Worm (Caenorhabditis elegans) whole organism, L1 larva: ENCODE data around the gene trr-1.

Source experiments
- C04F5.9 ChIP-seq: sonication (generic microtip); optimal IDR thresholded peaks from 2 replicates; lab custom pipeline; 2016; ENCODE audit warnings: missing genetic modification characterization, missing compliant biosample characterization
- C16A3.4 ChIP-seq: fragments of 150-350 bp; optimal IDR thresholded peaks from 2 replicates; lab custom pipeline; 2014; ENCODE audit warnings: missing biosample characterization, missing genetic modification characterization
- C34B4.2 ChIP-seq: sonication (generic microtip); optimal IDR thresholded peaks from 2 replicates; lab custom pipeline; 2017; ENCODE audit warnings: mild to moderate bottlenecking, missing genetic modification characterization, missing compliant biosample characterization
- alr-1 ChIP-seq: fragments of 200-800 bp; sonication (Bioruptor generic); optimal IDR thresholded peaks from 2 replicates; lab custom pipeline; 2018; ENCODE audit warnings: borderline replicate concordance, mild to moderate bottlenecking, missing genetic modification characterization, missing compliant biosample characterization
- blmp-1 ChIP-seq: fragments of 150-350 bp; optimal IDR thresholded peaks from 2 replicates; lab custom pipeline; 2014; ENCODE audit warnings: missing biosample characterization, missing genetic modification characterization
- ceh-8 ChIP-seq: fragments of 200-800 bp; sonication (Bioruptor generic); optimal IDR thresholded peaks from 2 replicates; lab custom pipeline; 2018; ENCODE audit warnings: mild to moderate bottlenecking, missing genetic modification characterization, moderate library complexity, missing compliant biosample characterization
- ceh-82 ChIP-seq, 3 experiments: fragments of 150-350 bp in 1 of 3; sonication (generic microtip) in 2 of 3; optimal IDR thresholded peaks; 2 replicates each; lab custom pipeline; 2014 to 2017; ENCODE audit warnings: missing biosample characterization in 3 of 3, missing genetic modification characterization in 3 of 3
- ceh-88 ChIP-seq: fragments of 200-800 bp; sonication (Bioruptor generic); IDR thresholded peaks from 2 replicates; pipeline ENCODE4 v1.3.6; 2022; ENCODE audit warnings: missing genetic modification characterization, missing compliant biosample characterization
- ceh-90 ChIP-seq: sonication (generic microtip); optimal IDR thresholded peaks from 2 replicates; lab custom pipeline; 2016; ENCODE audit warnings: missing genetic modification characterization, missing compliant biosample characterization
- dsc-1 ChIP-seq: sonication (generic microtip); optimal IDR thresholded peaks from 2 replicates; lab custom pipeline; 2016; ENCODE audit warnings: mild to moderate bottlenecking, missing genetic modification characterization, missing compliant biosample characterization
- efl-1 ChIP-seq, 4 experiments: fragments of 150-350 bp; optimal IDR thresholded peaks in 3 of 4; peaks in 1 of 4; 1 replicate in 1 of 4; 2 replicates in 3 of 4; lab custom pipeline; 2014; ENCODE audit warnings: missing biosample characterization in 2 of 4, missing genetic modification characterization in 2 of 4, missing genetic modification reagents in 2 of 4
- egl-13 ChIP-seq: sonication (generic microtip); optimal IDR thresholded peaks from 2 replicates; lab custom pipeline; 2016; ENCODE audit warnings: missing genotype, missing genetic modification reagents, missing genetic modification characterization, missing compliant biosample characterization
- egl-27 ChIP-seq, 2 experiments: fragments of 150-350 bp in 1 of 2; sonication (generic microtip); optimal IDR thresholded peaks; 3 replicates each; lab custom pipeline; 2017 to 2018; ENCODE audit warnings: missing biosample characterization in 2 of 2, missing genetic modification characterization in 2 of 2, missing genetic modification reagents in 2 of 2
- elt-3 ChIP-seq, 6 experiments: fragments of 150-350 bp in 1 of 6; sonication (generic microtip); optimal IDR thresholded peaks; 2 replicates each; lab custom pipeline; 2017 to 2018; ENCODE audit warnings: missing biosample characterization in 6 of 6, missing genetic modification characterization in 6 of 6, inconsistent platforms in 1 of 6
- fkh-10 ChIP-seq: sonication (generic microtip); optimal IDR thresholded peaks from 2 replicates; lab custom pipeline; 2017; ENCODE audit warnings: missing biosample characterization, missing genetic modification reagents, missing genetic modification characterization
- fkh-4 ChIP-seq: sonication (generic microtip); optimal IDR thresholded peaks from 2 replicates; lab custom pipeline; 2016; ENCODE audit warnings: missing compliant biosample characterization, missing genetic modification characterization, borderline replicate concordance
- fkh-8 ChIP-seq: sonication (generic microtip); optimal IDR thresholded peaks from 2 replicates; lab custom pipeline; 2016; ENCODE audit warnings: mild to moderate bottlenecking, missing genetic modification characterization, missing compliant biosample characterization
- fos-1 ChIP-seq: fragments of 150-350 bp; optimal IDR thresholded peaks from 2 replicates; lab custom pipeline; 2014; ENCODE audit warnings: missing biosample characterization, missing genetic modification characterization
- jun-1 ChIP-seq: fragments of 150-350 bp; optimal IDR thresholded peaks from 2 replicates; lab custom pipeline; 2014; ENCODE audit warnings: missing biosample characterization, missing genetic modification reagents, missing genetic modification characterization
- lin-13 ChIP-seq: fragments of 150-350 bp; optimal IDR thresholded peaks from 2 replicates; lab custom pipeline; 2014; ENCODE audit warnings: missing biosample characterization, missing genetic modification reagents, missing genetic modification characterization
- lin-14 ChIP-seq: fragments of 200-800 bp; sonication (Bioruptor generic); optimal IDR thresholded peaks from 2 replicates; lab custom pipeline; 2018; ENCODE audit warnings: mild to moderate bottlenecking, missing genetic modification characterization, moderate library complexity, missing compliant biosample characterization
- lin-35 ChIP-seq, 2 experiments: fragments of 150-350 bp; optimal IDR thresholded peaks; 2 replicates each; lab custom pipeline; 2014; ENCODE audit warnings: missing biosample characterization in 2 of 2, missing genetic modification characterization in 2 of 2, missing genetic modification reagents in 2 of 2
- lsy-2 ChIP-seq, 2 experiments: fragments of 150-350 bp; optimal IDR thresholded peaks; 2 replicates each; lab custom pipeline; 2014; ENCODE audit warnings: missing biosample characterization in 2 of 2, missing genetic modification characterization in 2 of 2
- mep-1 ChIP-seq: fragments of 150-350 bp; optimal IDR thresholded peaks from 2 replicates; lab custom pipeline; 2014; ENCODE audit warnings: missing biosample characterization, missing genetic modification characterization
- nhr-11 ChIP-seq: fragments of 150-350 bp; optimal IDR thresholded peaks from 2 replicates; lab custom pipeline; 2014; ENCODE audit warnings: missing biosample characterization, missing genetic modification characterization
- nhr-19 ChIP-seq: fragments of 200-800 bp; sonication (Bioruptor generic); conservative IDR thresholded peaks from 2 replicates; pipeline ENCODE4 v1.3.6; 2022; ENCODE audit warnings: missing genetic modification characterization, missing compliant biosample characterization
- nhr-237 ChIP-seq: fragments of 150-350 bp; optimal IDR thresholded peaks from 2 replicates; lab custom pipeline; 2014; ENCODE audit warnings: missing biosample characterization, missing genetic modification characterization
- nhr-47 ChIP-seq: sonication (generic microtip); optimal IDR thresholded peaks from 2 replicates; lab custom pipeline; 2016; ENCODE audit warnings: mild to moderate bottlenecking, missing genetic modification characterization, moderate library complexity, missing compliant biosample characterization
- nhr-85 ChIP-seq: sonication (generic microtip); peaks from one replicate; lab custom pipeline; 2016; ENCODE audit warnings: missing genetic modification characterization, inconsistent platforms, missing compliant biosample characterization
- nhr-90 ChIP-seq: sonication (generic microtip); optimal IDR thresholded peaks from 2 replicates; lab custom pipeline; 2016; ENCODE audit warnings: mild to moderate bottlenecking, missing genetic modification characterization, missing compliant biosample characterization; ENCODE audit not compliant: poor library complexity
- pag-3 ChIP-seq: sonication (generic microtip); optimal IDR thresholded peaks from 2 replicates; lab custom pipeline; 2017; ENCODE audit warnings: missing genetic modification characterization, mild to moderate bottlenecking, missing compliant biosample characterization, antibody characterized with exemption, borderline replicate concordance; ENCODE audit not compliant: insufficient read depth
- rnt-1 ChIP-seq: sonication (generic microtip); optimal IDR thresholded peaks from 2 replicates; lab custom pipeline; 2016; ENCODE audit warnings: mild to moderate bottlenecking, missing genetic modification characterization, moderate library complexity, missing compliant biosample characterization
- skn-1 ChIP-seq: fragments of 150-350 bp; optimal IDR thresholded peaks from 2 replicates; lab custom pipeline; 2014; ENCODE audit warnings: missing biosample characterization, missing genetic modification characterization
- snpc-4 ChIP-seq: fragments of 150-350 bp; optimal IDR thresholded peaks from 2 replicates; lab custom pipeline; 2014; ENCODE audit warnings: missing biosample characterization, missing genetic modification characterization
- snu-23 ChIP-seq: sonication (generic microtip); optimal IDR thresholded peaks from 2 replicates; lab custom pipeline; 2016; ENCODE audit warnings: missing genetic modification characterization, missing compliant biosample characterization
- sptf-1 ChIP-seq: fragments of 150-350 bp; optimal IDR thresholded peaks from 2 replicates; lab custom pipeline; 2014; ENCODE audit warnings: missing biosample characterization, missing genetic modification characterization
- swsn-7 ChIP-seq: sonication (generic microtip); optimal IDR thresholded peaks from 2 replicates; lab custom pipeline; 2016; ENCODE audit warnings: missing genetic modification characterization, missing compliant biosample characterization
- tbx-2 ChIP-seq: sonication (generic microtip); optimal IDR thresholded peaks from 2 replicates; lab custom pipeline; 2016; ENCODE audit warnings: missing genetic modification characterization, missing compliant biosample characterization
- tlp-1 ChIP-seq: fragments of 150-350 bp; optimal IDR thresholded peaks from 2 replicates; lab custom pipeline; 2014; ENCODE audit warnings: missing biosample characterization, missing genetic modification characterization
- unc-130 ChIP-seq: fragments of 150-350 bp; optimal IDR thresholded peaks from 2 replicates; lab custom pipeline; 2017; ENCODE audit warnings: missing biosample characterization, missing genetic modification characterization, inconsistent platforms
- unc-30 ChIP-seq: sonication (generic microtip); optimal IDR thresholded peaks from 2 replicates; lab custom pipeline; 2017; ENCODE audit warnings: missing biosample characterization, missing genetic modification characterization
- unc-98 ChIP-seq: fragments of 200-800 bp; sonication (Bioruptor generic); IDR thresholded peaks from 2 replicates; pipeline ENCODE4 v1.3.6; 2022; ENCODE audit warnings: missing genetic modification characterization, missing compliant biosample characterization
- xbp-1 ChIP-seq: sonication (generic microtip); optimal IDR thresholded peaks from 2 replicates; lab custom pipeline; 2016; ENCODE audit warnings: missing genetic modification characterization, missing compliant biosample characterization
- zip-4 ChIP-seq: fragments of 200-800 bp; sonication (Bioruptor generic); optimal IDR thresholded peaks from 2 replicates; lab custom pipeline; 2018; ENCODE audit warnings: mild to moderate bottlenecking, missing genetic modification characterization, moderate library complexity, missing compliant biosample characterization
- ztf-11 ChIP-seq, 2 experiments: sonication (generic microtip); optimal IDR thresholded peaks; 2 replicates each; lab custom pipeline; 2016 to 2017; ENCODE audit warnings: missing genetic modification characterization in 2 of 2, missing biosample characterization in 1 of 2, missing compliant biosample characterization in 1 of 2
- ztf-4 ChIP-seq: fragments of 150-350 bp; optimal IDR thresholded peaks from 2 replicates; lab custom pipeline; 2014; ENCODE audit warnings: missing biosample characterization, missing genetic modification characterization

trr-1 gene

DNA sequence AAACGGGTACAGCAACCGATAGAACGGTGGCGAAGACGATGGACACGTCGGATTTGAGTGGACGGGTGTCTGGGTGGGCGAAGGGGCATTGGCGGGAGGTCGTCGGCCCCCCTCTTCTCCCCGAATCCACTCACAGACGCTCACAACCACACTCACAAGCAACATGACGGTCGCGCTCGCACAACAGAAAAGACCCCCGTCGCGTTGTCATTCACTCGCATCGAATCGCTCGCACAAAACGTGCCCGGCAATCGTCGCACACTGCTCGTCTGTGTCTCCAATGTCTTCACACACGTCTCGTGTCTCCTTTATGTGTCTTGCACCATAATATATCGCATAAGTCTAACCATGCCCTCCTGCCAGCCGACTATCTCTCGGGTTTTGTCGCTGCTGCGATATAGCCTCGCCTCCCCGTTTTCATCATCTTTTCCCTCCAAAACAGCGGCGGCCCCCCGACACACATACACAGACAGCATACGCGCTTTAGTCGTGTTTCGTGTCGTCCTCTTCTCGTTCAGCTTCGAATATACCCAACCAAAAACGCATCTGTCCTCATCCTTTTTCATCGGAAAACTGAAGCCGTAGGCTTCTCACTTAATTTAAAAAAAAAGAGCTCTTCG lies 41.6 kb downstream of the trr-1 start (continued):
- TF ChIP-seq egl-13 (tag; lab: Kevin White, UChicago) (peak; percentile 74), nhr-11 (peak; percentile 58), ceh-90 (tag; lab: Kevin White, UChicago) (no peak), unc-98 (GFP tag; lab: Robert Waterston, UW) (0 out of 2 replicates have a peak, but pooled peaks have one; percentile 9), snpc-4 (tag; lab: Kevin White, UChicago) (peak; percentile 50), fkh-10 (peak; percentile 64), sptf-1 (tag; lab: Kevin White, UChicago) (no peak), tlp-1 (no peak), ceh-8 (GFP tag; lab: Kevin White, UChicago) (peak; percentile 53), nhr-90 (tag; lab: Kevin White, UChicago) (peak; percentile 83), fkh-4 (tag; lab: Kevin White, UChicago) (no peak)

DNA sequence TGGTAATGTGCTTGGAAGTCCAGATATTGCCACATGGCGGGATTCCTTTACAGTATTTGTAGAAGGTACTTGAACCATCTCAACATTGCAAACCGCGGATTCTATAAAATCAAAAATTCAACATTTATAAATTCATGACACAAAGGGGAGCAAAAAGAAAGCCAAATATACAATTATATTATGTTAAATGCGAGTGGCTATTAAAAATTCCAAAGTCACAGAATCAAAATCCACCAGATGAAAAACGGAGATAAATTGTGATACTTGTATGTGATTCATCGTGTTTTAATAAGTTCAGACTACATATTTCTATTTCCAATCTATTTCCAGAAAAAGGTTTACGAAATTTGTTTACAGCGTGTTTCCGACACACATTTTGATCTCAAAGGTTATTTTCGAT lies 42.2 kb downstream of the trr-1 start, which contains the start of gene din-1:
Gene din-1 (minus strand): TSS at position 101 of the 400 bp plus-strand sequence.
- no peak for TF ChIP-seq C34B4.2 (tag; lab: Kevin White, UChicago)
- no peak for TF ChIP-seq zip-4
- TF ChIP-seq unc-30 (tag; lab: Kevin White, UChicago): no peak
- TF ChIP-seq nhr-85 (tag; lab: Kevin White, UChicago): no peak
- no peak for TF ChIP-seq lin-14 (GFP tag; lab: Kevin White, UChicago)
- no peak for TF ChIP-seq jun-1 (tag; lab: Kevin White, UChicago)
- no peak for TF ChIP-seq nhr-237 (tag; lab: Kevin White, UChicago)
- TF ChIP-seq ztf-11 (tag; optimal IDR thresholded peaks at IDR 0.05; lab: Kevin White, UChicago): no peak
- no peak for TF ChIP-seq nhr-19 (GFP tag; lab: Robert Waterston, UW)
- TF ChIP-seq pag-3 (tag; lab: Kevin White, UChicago): no peak
- TF ChIP-seq mep-1 (tag; lab: Kevin White, UChicago): no peak
- no peak for TF ChIP-seq egl-13 (tag; lab: Kevin White, UChicago)
- TF ChIP-seq, all 84 proteins: peak for 0

DNA sequence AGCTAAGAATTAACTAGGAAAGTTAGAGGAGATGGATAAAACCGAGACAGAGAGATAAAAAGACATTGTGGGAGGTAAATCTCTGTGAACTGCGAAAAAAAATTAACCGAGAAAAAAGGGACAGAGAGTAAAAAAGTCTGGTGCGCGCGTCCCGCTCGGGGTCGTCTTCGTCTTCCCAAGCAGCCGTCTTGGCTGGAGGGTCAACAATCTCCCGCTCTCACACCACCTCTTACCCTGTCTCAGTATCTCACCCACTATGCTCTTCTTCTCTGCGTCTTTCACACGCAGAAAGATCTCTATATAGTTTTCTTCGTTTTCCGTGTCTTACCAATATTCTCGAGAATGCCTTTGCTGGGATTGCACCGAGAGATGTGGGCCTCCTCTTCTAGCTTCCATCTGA lies 43.0 kb downstream of the trr-1 start:
- TF ChIP-seq ceh-88 (GFP tag; lab: Robert Waterston, UW) (no peak), nhr-47 (tag; lab: Kevin White, UChicago) (peak; percentile 60), swsn-7 (peak; percentile 53), lin-35 (GFP tag; optimal IDR thresholded peaks at IDR 0.05; lab: Kevin White, UChicago) (peak; percentile 38 to 42), mep-1 (tag; lab: Kevin White, UChicago) (peak; percentile 16), jun-1 (tag; lab: Kevin White, UChicago) (peak; percentile 15), skn-1 (tag; lab: Kevin White, UChicago) (peak; percentile 44), fos-1 (tag; lab: Kevin White, UChicago) (peak; percentile 37), ztf-4 (no peak), lsy-2 (tag; optimal IDR thresholded peaks at IDR 0.05; lab: Kevin White, UChicago) (peak; percentile 15 to 57), ceh-82 (tag; optimal IDR thresholded peaks at IDR 0.05; lab: Kevin White, UChicago) (peak in 2 of 3 experiments; percentile 48 to 73), xbp-1 (tag; lab: Kevin White, UChicago) (peak; percentile 29), alr-1 (tag; lab: Kevin White, UChicago) (no peak), C04F5.9 (no peak), unc-98 (GFP tag; lab: Robert Waterston, UW) (no peak), nhr-19 (GFP tag; lab: Robert Waterston, UW) (peak; percentile 26; the same call in 1 of the 2 replicates), nhr-90 (tag; lab: Kevin White, UChicago) (peak; percentile 25), lin-13 (GFP tag; lab: Kevin White, UChicago) (peak; percentile 18), egl-27 (tag; optimal IDR thresholded peaks at IDR 0.05; lab: Kevin White, UChicago) (peak; percentile 4 to 10), nhr-85 (tag; lab: Kevin White, UChicago) (peak; percentile 86), dsc-1 (tag; lab: Kevin White, UChicago) (peak; percentile 13), snu-23 (peak; percentile 72), efl-1 (optimal IDR thresholded peaks at IDR 0.05; lab: Kevin White, UChicago) (peak; percentile 34 to 51), efl-1 (GFP tag; optimal IDR thresholded peaks at IDR 0.05 in 1 of 2; lab: Kevin White, UChicago) (peak in 1 of 2 experiments; percentile 4), lin-14 (GFP tag; lab: Kevin White, UChicago) (peak; percentile 86), elt-3 (tag; optimal IDR thresholded peaks at IDR 0.05; lab: Kevin White, UChicago) (peak in 3 of 6 experiments; percentile 47 to 51 (median 49)), unc-130 (tag; lab: Kevin White, UChicago) (peak; percentile 22), blmp-1 (peak; percentile 59), fkh-8 (tag; lab: Kevin White, UChicago) (peak; percentile 57), C16A3.4 (tag; lab: Kevin White, UChicago) (peak; percentile 17), rnt-1 (tag; lab: Kevin White, UChicago) (peak; percentile 49), tbx-2 (tag; lab: Kevin White, UChicago) (peak; percentile 48)
